Worm (Caenorhabditis elegans) whole organism, young adult: ENCODE measurements around the gene oac-40.

Experiments
- B0261.1 ChIP-seq: sonication (generic microtip); optimal IDR thresholded peaks from 2 replicates; lab custom pipeline; 2016; ENCODE audit warnings: mild to moderate bottlenecking, missing genetic modification characterization, moderate library complexity, missing compliant biosample characterization
- C06A6.2 ChIP-seq: fragments of 200-800 bp; sonication (Bioruptor generic); conservative IDR thresholded peaks from 2 replicates; pipeline ENCODE4 v1.3.6; 2022; ENCODE audit warnings: missing genetic modification characterization, missing compliant biosample characterization
- C17E4.6 ChIP-seq: fragments of 200-800 bp; sonication (Bioruptor generic); IDR thresholded peaks from 2 replicates; pipeline ENCODE4 v1.3.6; 2022; ENCODE audit warnings: missing genetic modification reagents, missing genetic modification characterization, missing compliant biosample characterization
- F10E7.11 ChIP-seq: sonication (generic microtip); optimal IDR thresholded peaks from 2 replicates; lab custom pipeline; 2017; ENCODE audit warnings: mild to moderate bottlenecking, missing genetic modification characterization, moderate library complexity, missing compliant biosample characterization
- K11D2.4 ChIP-seq: fragments of 200-800 bp; sonication (Bioruptor generic); IDR thresholded peaks from 2 replicates; pipeline ENCODE4 v1.3.6; 2022; ENCODE audit warnings: missing genetic modification reagents, missing genetic modification characterization, missing compliant biosample characterization
- K12H6.12 ChIP-seq: fragments of 200-800 bp; sonication (Bioruptor generic); optimal IDR thresholded peaks from 2 replicates; lab custom pipeline; 2018; ENCODE audit warnings: mild to moderate bottlenecking, missing genetic modification characterization, missing compliant biosample characterization
- Y53G8AR.9 ChIP-seq: fragments of 200-800 bp; sonication (Bioruptor generic); conservative IDR thresholded peaks from 2 replicates; pipeline ENCODE4 v1.3.6; 2022; ENCODE audit warnings: missing genetic modification reagents, missing genetic modification characterization, missing compliant biosample characterization
- Y79H2A.3 ChIP-seq: fragments of 200-800 bp; sonication (Bioruptor generic); conservative IDR thresholded peaks from 2 replicates; pipeline ENCODE4 v1.3.6; 2022; ENCODE audit warnings: missing genetic modification reagents, missing genetic modification characterization, missing compliant biosample characterization
- akir-1 ChIP-seq: fragments of 200-800 bp; sonication (Bioruptor generic); optimal IDR thresholded peaks from 2 replicates; lab custom pipeline; 2018; ENCODE audit warnings: mild to moderate bottlenecking, missing genetic modification characterization, moderate library complexity, missing compliant biosample characterization
- ceh-91 ChIP-seq: fragments of 200-800 bp; sonication (Bioruptor generic); IDR thresholded peaks from 2 replicates; pipeline ENCODE4 v1.3.6; 2022; ENCODE audit warnings: missing genetic modification reagents, missing genetic modification characterization, missing compliant biosample characterization
- die-1 ChIP-seq: sonication (generic microtip); optimal IDR thresholded peaks from 2 replicates; lab custom pipeline; 2016; ENCODE audit warnings: missing genotype, mild to moderate bottlenecking, missing genetic modification characterization, missing compliant biosample characterization
- dox-1 ChIP-seq: fragments of 200-800 bp; sonication (Bioruptor generic); IDR thresholded peaks from 2 replicates; pipeline ENCODE4 v1.3.6; 2022; ENCODE audit warnings: missing genetic modification reagents, missing genetic modification characterization, missing compliant biosample characterization
- dpff-1 ChIP-seq: sonication (generic microtip); optimal IDR thresholded peaks from 2 replicates; lab custom pipeline; 2017; ENCODE audit warnings: mild to moderate bottlenecking, missing genetic modification characterization, missing compliant biosample characterization
- dpl-1 ChIP-seq: fragments of 150-350 bp; optimal IDR thresholded peaks from 2 replicates; lab custom pipeline; 2014; ENCODE audit warnings: missing biosample characterization, missing genetic modification reagents, missing genetic modification characterization
- ekl-4 ChIP-seq: fragments of 200-800 bp; sonication (Bioruptor generic); IDR thresholded peaks from 2 replicates; pipeline ENCODE4 v1.3.6; 2022; ENCODE audit warnings: missing genetic modification reagents, missing genetic modification characterization, missing compliant biosample characterization
- gei-17 ChIP-seq: fragments of 200-800 bp; sonication (Bioruptor generic); optimal IDR thresholded peaks from 2 replicates; lab custom pipeline; 2018; ENCODE audit warnings: mild to moderate bottlenecking, missing genetic modification characterization, missing compliant biosample characterization
- him-1 ChIP-seq: sonication (generic microtip); optimal IDR thresholded peaks from 2 replicates; lab custom pipeline; 2016; ENCODE audit warnings: missing genotype, missing genetic modification reagents, missing genetic modification characterization, missing compliant biosample characterization
- hmg-1.2 ChIP-seq: fragments of 200-800 bp; sonication (Bioruptor generic); IDR thresholded peaks from 2 replicates; pipeline ENCODE4 v1.3.6; 2022; ENCODE audit warnings: missing genetic modification reagents, missing genetic modification characterization, missing compliant biosample characterization
- hmg-20 ChIP-seq: fragments of 200-800 bp; sonication (Bioruptor generic); IDR thresholded peaks from 2 replicates; pipeline ENCODE4 v1.3.6; 2022; ENCODE audit warnings: missing genetic modification reagents, missing genetic modification characterization, missing compliant biosample characterization
- hsf-1 ChIP-seq: fragments of 200-800 bp; sonication (Bioruptor generic); IDR thresholded peaks from 2 replicates; pipeline ENCODE4 v1.3.6; 2022; ENCODE audit warnings: missing genetic modification reagents, missing genetic modification characterization, missing compliant biosample characterization
- lin-54 ChIP-seq: fragments of 200-800 bp; sonication (Bioruptor generic); optimal IDR thresholded peaks from 2 replicates; lab custom pipeline; 2018; ENCODE audit warnings: mild to moderate bottlenecking, missing genetic modification characterization, missing compliant biosample characterization
- lir-1 ChIP-seq: fragments of 200-800 bp; sonication (Bioruptor generic); conservative IDR thresholded peaks from 2 replicates; pipeline ENCODE4 v1.3.6; 2022; ENCODE audit warnings: missing genetic modification reagents, missing genetic modification characterization, missing compliant biosample characterization
- lsl-1 ChIP-seq: fragments of 200-800 bp; sonication (Bioruptor generic); optimal IDR thresholded peaks from 2 replicates; lab custom pipeline; 2018; ENCODE audit warnings: mild to moderate bottlenecking, missing genetic modification characterization, moderate library complexity, missing compliant biosample characterization
- mcd-1 ChIP-seq: fragments of 200-800 bp; sonication (Bioruptor generic); IDR thresholded peaks from 2 replicates; pipeline ENCODE4 v1.3.6; 2022; ENCODE audit warnings: missing genetic modification reagents, missing genetic modification characterization, missing compliant biosample characterization
- nfya-1 ChIP-seq: sonication (generic microtip); optimal IDR thresholded peaks from 2 replicates; lab custom pipeline; 2017; ENCODE audit warnings: antibody characterized with exemption, missing compliant biosample characterization, missing genetic modification characterization, borderline replicate concordance; ENCODE audit not compliant: insufficient read depth
- nhr-80 ChIP-seq: sonication (generic microtip); optimal IDR thresholded peaks from 2 replicates; lab custom pipeline; 2016; ENCODE audit warnings: missing genetic modification characterization, missing compliant biosample characterization
- rcor-1 ChIP-seq: fragments of 200-800 bp; sonication (Bioruptor generic); IDR thresholded peaks from 2 replicates; pipeline ENCODE4 v1.3.6; 2022; ENCODE audit warnings: missing genetic modification reagents, missing genetic modification characterization, missing compliant biosample characterization
- repo-1 ChIP-seq: sonication (generic microtip); optimal IDR thresholded peaks from 2 replicates; lab custom pipeline; 2017; ENCODE audit warnings: mild to moderate bottlenecking, missing genetic modification characterization, missing compliant biosample characterization
- rpc-1 ChIP-seq, 2 experiments: fragments of 150-350 bp in 1 of 2; sonication (generic microtip) in 1 of 2; optimal IDR thresholded peaks; 2 replicates each; lab custom pipeline; 2014 to 2018; ENCODE audit warnings: missing biosample characterization in 1 of 2, missing genetic modification characterization in 1 of 2, missing genetic modification reagents in 1 of 2, missing genotype in 1 of 2
- snpc-4 ChIP-seq, 5 experiments: fragments of 150-350 bp in 1 of 5; sonication (generic microtip) in 4 of 5; optimal IDR thresholded peaks; 2 replicates each; lab custom pipeline; 2014 to 2018; ENCODE audit warnings: missing genetic modification characterization in 5 of 5, missing biosample characterization in 3 of 5, antibody characterized with exemption in 2 of 5, mild to moderate bottlenecking in 2 of 5, missing compliant biosample characterization in 2 of 5, missing genotype in 2 of 5, moderate library complexity in 2 of 5, missing genetic modification reagents in 1 of 5
- sptf-2 ChIP-seq: fragments of 200-800 bp; sonication (Bioruptor generic); optimal IDR thresholded peaks from 2 replicates; lab custom pipeline; 2018; ENCODE audit warnings: mild to moderate bottlenecking, missing genetic modification characterization, missing compliant biosample characterization
- tlf-1 ChIP-seq: fragments of 200-800 bp; sonication (Bioruptor generic); optimal IDR thresholded peaks from 2 replicates; lab custom pipeline; 2018; ENCODE audit warnings: mild to moderate bottlenecking, missing genetic modification characterization, missing compliant biosample characterization
- unc-130 ChIP-seq: sonication (generic microtip); optimal IDR thresholded peaks from 2 replicates; lab custom pipeline; 2016; ENCODE audit warnings: missing genetic modification reagents, missing genetic modification characterization, missing compliant biosample characterization
- zfh-2 ChIP-seq: fragments of 200-800 bp; sonication (Bioruptor generic); conservative IDR thresholded peaks from 2 replicates; pipeline ENCODE4 v1.3.6; 2022; ENCODE audit warnings: missing genetic modification reagents, missing genetic modification characterization, missing compliant biosample characterization

The oac-40 gene

DNA sequence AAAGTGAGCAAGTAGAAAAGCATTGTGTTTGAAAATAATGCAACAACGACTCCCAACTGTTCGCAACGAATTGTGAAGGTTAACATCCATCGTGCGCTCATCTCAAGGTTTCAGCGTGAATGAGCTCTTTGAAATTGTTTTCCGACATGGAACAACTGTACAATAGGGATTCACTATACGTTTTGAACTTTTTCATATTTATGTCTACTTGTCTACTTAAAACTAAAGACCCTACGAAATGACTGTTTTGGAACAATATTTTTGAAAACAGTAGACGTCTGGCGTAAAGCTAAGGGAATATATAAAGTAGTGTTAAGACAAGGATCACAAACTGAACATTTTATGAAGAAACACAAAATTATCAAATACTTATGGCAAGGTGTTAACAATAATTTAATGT is 33.0 kb upstream of the oac-40 start, which contains the start of gene str-86:
Gene str-86 (minus strand): TSS at position 101 of the 400 bp plus-strand sequence.
- TF ChIP-seq akir-1 (GFP tag; lab: Kevin White, UChicago) = no peak
- TF ChIP-seq C06A6.2 (GFP tag; lab: Robert Waterston, UW) = no peak
- no peak for TF ChIP-seq lir-1 (GFP tag; lab: Robert Waterston, UW)
- no peak for TF ChIP-seq lsl-1 (GFP tag; lab: Kevin White, UChicago)
- no peak for TF ChIP-seq K12H6.12 (tag; lab: Kevin White, UChicago)
- TF ChIP-seq him-1 (tag; lab: Kevin White, UChicago) = no peak
- no peak for TF ChIP-seq Y53G8AR.9 (GFP tag; lab: Robert Waterston, UW)
- TF ChIP-seq zfh-2 (GFP tag; lab: Robert Waterston, UW) = no peak
- no peak for TF ChIP-seq hmg-1.2 (GFP tag; lab: Robert Waterston, UW)
- TF ChIP-seq Y79H2A.3 (GFP tag; lab: Robert Waterston, UW) = no peak
- TF ChIP-seq mcd-1 = no peak
- TF ChIP-seq nfya-1 (tag; lab: Kevin White, UChicago) = no peak
- TF ChIP-seq C17E4.6 = no peak
- no peak for TF ChIP-seq tlf-1 (GFP tag; lab: Kevin White, UChicago)
- TF ChIP-seq rpc-1 (optimal IDR thresholded peaks at IDR 0.05; lab: Kevin White, UChicago) = no peak
- no peak for TF ChIP-seq rpc-1 (tag; optimal IDR thresholded peaks at IDR 0.05; lab: Kevin White, UChicago)
- TF ChIP-seq gei-17 = no peak

DNA sequence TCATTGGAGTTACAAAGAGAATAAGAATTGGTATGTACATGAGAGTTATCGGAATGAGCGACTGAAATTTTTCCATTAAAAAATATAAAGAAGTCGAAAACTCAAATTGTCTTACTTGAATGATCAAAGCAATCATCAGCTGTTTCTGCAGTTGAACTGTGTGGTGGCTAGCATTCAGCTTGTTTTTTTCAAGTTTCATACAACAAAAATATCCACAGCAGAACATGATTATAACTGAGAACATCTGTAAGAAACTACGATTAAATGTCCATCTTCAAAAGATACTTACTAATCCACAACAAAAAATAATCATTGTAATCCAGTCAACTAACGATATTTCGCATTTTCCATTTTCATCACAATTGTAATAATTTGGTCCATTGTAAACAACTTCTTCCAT is 31.8 kb upstream of the oac-40 start:
- TF ChIP-seq Y79H2A.3 (GFP tag; lab: Robert Waterston, UW) = no peak
- TF ChIP-seq him-1 (tag; lab: Kevin White, UChicago) = no peak
- no peak for TF ChIP-seq mcd-1
- no peak for TF ChIP-seq snpc-4 (GFP tag; optimal IDR thresholded peaks at IDR 0.05; lab: Kevin White, UChicago)
- no peak for TF ChIP-seq snpc-4 (tag; optimal IDR thresholded peaks at IDR 0.05; lab: Kevin White, UChicago)
- TF ChIP-seq akir-1 (GFP tag; lab: Kevin White, UChicago) = no peak
- TF ChIP-seq repo-1 (tag; lab: Kevin White, UChicago) = no peak
- no peak for TF ChIP-seq B0261.1
- no peak for TF ChIP-seq K11D2.4 (GFP tag; lab: Robert Waterston, UW)

DNA sequence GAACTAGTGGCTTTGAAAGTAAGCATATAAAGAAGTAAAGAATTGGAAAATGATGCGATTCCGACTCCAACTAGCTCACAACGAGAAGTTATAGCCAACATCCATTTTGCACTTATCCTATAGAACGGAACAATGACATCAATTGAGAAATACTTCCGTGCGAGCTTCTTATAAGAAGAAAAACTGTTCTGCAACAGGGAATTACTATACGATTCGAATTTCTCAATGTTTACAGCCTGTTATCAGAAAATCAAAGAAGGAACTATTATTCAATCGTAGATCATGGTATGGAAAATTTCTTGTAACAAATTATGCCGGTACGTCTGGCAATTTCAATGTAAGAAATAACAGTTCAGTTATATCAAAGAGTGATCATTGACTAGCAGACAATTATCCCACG is 30.8 kb upstream of the oac-40 start, which contains the start of gene str-85:
Gene str-85 (minus strand): TSS at position 101 of the 400 bp plus-strand sequence.
- TF ChIP-seq dox-1 (no peak), ceh-91 (GFP tag; lab: Robert Waterston, UW) (no peak), sptf-2 (no peak), die-1 (no peak), dpl-1 (GFP tag; lab: Kevin White, UChicago) (no peak), nhr-80 (no peak), lin-54 (GFP tag; lab: Kevin White, UChicago) (no peak), hmg-20 (GFP tag; lab: Robert Waterston, UW) (no peak), rcor-1 (GFP tag; lab: Robert Waterston, UW) (no peak), ekl-4 (GFP tag; lab: Robert Waterston, UW) (no peak), unc-130 (GFP tag; lab: Kevin White, UChicago) (no peak), hsf-1 (GFP tag; lab: Robert Waterston, UW) (no peak), dpff-1 (tag; lab: Kevin White, UChicago) (no peak), rpc-1 (optimal IDR thresholded peaks at IDR 0.05; lab: Kevin White, UChicago) (no peak), rpc-1 (tag; optimal IDR thresholded peaks at IDR 0.05; lab: Kevin White, UChicago) (no peak), F10E7.11 (tag; lab: Kevin White, UChicago) (no peak)
